Worm (Caenorhabditis elegans) whole organism, L2 larva: ENCODE results near the gene Y43B11AR.1.

ENCODE experiments used
- lin-13 ChIP-seq: fragments of 150-350 bp; optimal IDR thresholded peaks from 2 replicates; lab custom pipeline; 2014; ENCODE audit warnings: missing biosample characterization, missing genetic modification reagents, missing genetic modification characterization
- nhr-25 ChIP-seq: fragments of 150-350 bp; sonication (generic microtip); optimal IDR thresholded peaks from 3 replicates; lab custom pipeline; 2014; ENCODE audit warnings: missing biosample characterization, missing genetic modification characterization
- zag-1 ChIP-seq: fragments of 150-350 bp; optimal IDR thresholded peaks from 2 replicates; lab custom pipeline; 2014; ENCODE audit warnings: missing biosample characterization, missing genetic modification characterization

DNA sequence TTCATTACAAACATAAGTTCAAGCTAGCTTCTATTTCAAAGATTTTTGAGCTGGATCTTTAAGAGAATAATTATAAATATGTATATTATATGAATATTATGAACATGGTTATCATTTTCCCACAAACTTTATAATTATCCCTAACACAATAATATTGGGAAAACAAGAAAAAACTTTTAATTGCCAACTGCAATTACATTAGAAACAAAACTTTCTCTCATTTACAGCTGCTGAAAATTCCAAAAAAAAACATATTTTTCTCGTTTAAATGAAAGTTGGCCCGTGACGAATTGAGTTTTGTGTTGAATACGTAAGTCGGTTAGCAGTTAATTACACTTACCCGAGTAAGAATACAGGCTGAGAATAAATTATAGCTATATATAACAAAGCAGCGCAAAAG, 18.6 kb upstream of the Y43B11AR.1 start:
- no peak for TF ChIP-seq nhr-25 (tag; lab: Kevin White, UChicago)
- TF ChIP-seq lin-13 = no peak
- no peak for TF ChIP-seq zag-1 (tag; lab: Kevin White, UChicago)
